Worm (Caenorhabditis elegans): ENCODE measurements around the gene C25H3.11.

- no peak for TF ChIP-seq ham-2 (GFP tag; optimal IDR thresholded peaks at IDR 0.05)
- TF ChIP-seq nhr-76 (tag; optimal IDR thresholded peaks at IDR 0.05): no peak
- no peak for TF ChIP-seq drap-1 (GFP tag; optimal IDR thresholded peaks at IDR 0.05)
- no peak for TF ChIP-seq ceh-43 (GFP tag; optimal IDR thresholded peaks at IDR 0.05)
- no peak for TF ChIP-seq nhr-12 (tag; optimal IDR thresholded peaks at IDR 0.05)
- TF ChIP-seq lin-32 (GFP tag; optimal IDR thresholded peaks at IDR 0.05): no peak
- TF ChIP-seq lsy-2 (tag; optimal IDR thresholded peaks at IDR 0.05): no peak
- TF ChIP-seq unc-39 (tag; optimal IDR thresholded peaks at IDR 0.05): no peak
Observed at ce11 chrII:5628326-5628818, 60.5 kb downstream of the C25H3.11 start, which contains the start of gene F59E12.15.
